Worm (Caenorhabditis elegans) whole organism, early embryonic: Measurements from ENCODE around the gene dpy-1.

Experiments used
- ama-1 ChIP-seq: fragments of 150-350 bp; optimal IDR thresholded peaks from 2 replicates; lab custom pipeline; 2014
- ets-7 ChIP-seq: sonication (generic microtip); optimal IDR thresholded peaks from 2 replicates; lab custom pipeline; 2016; ENCODE audit warnings: missing genotype, missing genetic modification characterization, missing compliant biosample characterization
- hmbx-1 ChIP-seq: sonication (generic microtip); optimal IDR thresholded peaks from 2 replicates; lab custom pipeline; 2016; ENCODE audit warnings: mild to moderate bottlenecking, missing genetic modification characterization, missing compliant biosample characterization
- sea-1 ChIP-seq: fragments of 200-800 bp; sonication (Bioruptor generic); conservative IDR thresholded peaks from 2 replicates; pipeline ENCODE4 v1.3.6; 2022; ENCODE audit warnings: missing genetic modification characterization, missing compliant biosample characterization
- tbx-37 ChIP-seq: fragments of 200-800 bp; sonication (Bioruptor generic); conservative IDR thresholded peaks from 2 replicates; pipeline ENCODE4 v1.3.6; 2022; ENCODE audit warnings: missing genetic modification reagents, missing genetic modification characterization, missing compliant biosample characterization
- tra-4 ChIP-seq: sonication (generic microtip); optimal IDR thresholded peaks from 2 replicates; lab custom pipeline; 2017; ENCODE audit warnings: missing genetic modification characterization, missing compliant biosample characterization

DNA sequence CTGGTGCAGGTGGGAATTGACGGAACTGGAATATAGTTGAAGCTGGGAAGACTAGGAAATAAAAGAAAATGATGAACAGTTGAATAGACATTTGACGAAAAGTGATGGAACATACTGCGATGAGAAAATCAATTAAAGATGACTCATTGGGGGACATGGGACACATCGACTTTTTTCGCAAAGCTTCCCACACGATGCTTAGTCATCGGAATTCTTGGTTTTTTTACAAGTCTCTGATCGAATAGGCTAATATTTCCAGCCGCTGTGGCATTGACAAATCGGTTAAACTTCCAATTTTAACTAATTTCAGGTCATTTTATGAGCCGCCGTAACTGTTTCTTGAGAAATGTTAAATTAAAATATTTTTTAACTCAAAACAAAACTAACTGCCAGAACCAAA is 20.4 kb upstream of the dpy-1 start, which contains the start of gene Y39A3A.3:
- no peak for TF ChIP-seq ets-7
- TF ChIP-seq sea-1, result no peak
- TF ChIP-seq ama-1 (lab: Kevin White, UChicago), result no peak
- no peak for TF ChIP-seq tra-4
- no peak for TF ChIP-seq hmbx-1 (tag; lab: Kevin White, UChicago)
- no peak for TF ChIP-seq tbx-37 (GFP tag; lab: Robert Waterston, UW)
